Worm (Caenorhabditis elegans) whole organism, L3 larva: Measurements from ENCODE around the gene W01D2.1.

ENCODE experiments used
- ama-1 ChIP-seq: fragments of 150-350 bp; optimal IDR thresholded peaks from 2 replicates; lab custom pipeline; 2018
- ceh-9 ChIP-seq: sonication (generic microtip); optimal IDR thresholded peaks from 2 replicates; lab custom pipeline; 2018; ENCODE audit warnings: missing biosample characterization, missing genetic modification characterization
- egl-27 ChIP-seq: sonication (generic microtip); optimal IDR thresholded peaks from 4 replicates; lab custom pipeline; 2017; ENCODE audit warnings: missing biosample characterization, missing genetic modification reagents, missing genetic modification characterization
- elt-1 ChIP-seq: fragments of 150-350 bp; optimal IDR thresholded peaks from 2 replicates; lab custom pipeline; 2014; ENCODE audit warnings: missing biosample characterization, missing genetic modification characterization
- elt-3 ChIP-seq, 3 experiments: fragments of 150-350 bp in 1 of 3; sonication (generic microtip) in 2 of 3; optimal IDR thresholded peaks; 2 replicates in 2 of 3; 4 replicates in 1 of 3; lab custom pipeline; 2014 to 2017; ENCODE audit warnings: missing biosample characterization in 3 of 3, missing genetic modification characterization in 3 of 3
- fos-1 ChIP-seq: fragments of 150-350 bp; optimal IDR thresholded peaks from 2 replicates; lab custom pipeline; 2014; ENCODE audit warnings: missing biosample characterization, missing genetic modification characterization
- lsy-12 ChIP-seq: sonication (generic microtip); optimal IDR thresholded peaks from 2 replicates; lab custom pipeline; 2016; ENCODE audit warnings: mild to moderate bottlenecking, missing genetic modification characterization, missing compliant biosample characterization
- nfya-1 ChIP-seq: sonication (generic microtip); optimal IDR thresholded peaks from 2 replicates; lab custom pipeline; 2017; ENCODE audit warnings: missing genetic modification characterization, mild to moderate bottlenecking, missing compliant biosample characterization, antibody characterized with exemption, moderate library complexity; ENCODE audit not compliant: insufficient read depth
- nhr-12 ChIP-seq: fragments of 150-350 bp; optimal IDR thresholded peaks from 2 replicates; lab custom pipeline; 2014; ENCODE audit warnings: missing biosample characterization, missing genetic modification characterization
- nhr-23 ChIP-seq: fragments of 150-350 bp; optimal IDR thresholded peaks from 2 replicates; lab custom pipeline; 2014; ENCODE audit warnings: missing biosample characterization, missing genetic modification reagents, missing genetic modification characterization
- nhr-237 ChIP-seq: fragments of 150-350 bp; optimal IDR thresholded peaks from 2 replicates; lab custom pipeline; 2014; ENCODE audit warnings: missing biosample characterization, missing genetic modification characterization
- nhr-25 ChIP-seq: sonication (generic microtip); optimal IDR thresholded peaks from 2 replicates; lab custom pipeline; 2017; ENCODE audit warnings: missing biosample characterization, missing genetic modification characterization
- unc-39 ChIP-seq: sonication (generic microtip); optimal IDR thresholded peaks from 4 replicates; lab custom pipeline; 2017; ENCODE audit warnings: missing biosample characterization, missing genetic modification characterization
- ztf-11 ChIP-seq: fragments of 150-350 bp; optimal IDR thresholded peaks from 2 replicates; lab custom pipeline; 2014; ENCODE audit warnings: missing biosample characterization, missing genetic modification characterization

DNA sequence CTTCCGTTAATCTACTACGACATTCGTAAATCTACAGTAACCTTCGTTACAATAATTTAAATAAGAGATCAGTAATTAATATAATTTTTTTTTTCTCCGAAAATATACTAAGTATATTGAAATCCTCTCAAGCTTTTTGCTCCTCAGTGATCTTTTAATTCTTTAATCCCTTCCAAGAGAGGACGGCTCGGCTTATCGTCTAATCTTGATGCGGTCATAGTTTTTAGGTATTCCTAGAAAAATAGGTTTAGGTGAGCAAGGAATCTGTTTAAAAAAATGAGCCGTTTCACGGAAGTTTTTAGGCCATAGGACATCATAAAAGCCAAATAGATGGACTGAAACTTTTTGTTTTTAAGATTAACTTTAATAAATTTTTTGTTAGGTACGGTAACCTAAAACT is 16.7 kb downstream of the W01D2.1 start:
- TF ChIP-seq ztf-11 (tag; lab: Kevin White, UChicago): no peak
- no peak for TF ChIP-seq nhr-237 (tag; lab: Kevin White, UChicago)
- TF ChIP-seq fos-1 (tag; lab: Kevin White, UChicago): no peak
- no peak for TF ChIP-seq lsy-12 (tag; lab: Kevin White, UChicago)
- TF ChIP-seq elt-1: no peak
- TF ChIP-seq nhr-12 (tag; lab: Kevin White, UChicago): no peak
- no peak for TF ChIP-seq egl-27 (tag; lab: Kevin White, UChicago)
- TF ChIP-seq nfya-1: no peak
- TF ChIP-seq nhr-25: no peak
- TF ChIP-seq ceh-9 (tag; lab: Kevin White, UChicago): no peak
- no peak for TF ChIP-seq elt-3 (tag; optimal IDR thresholded peaks at IDR 0.05; lab: Kevin White, UChicago)
- TF ChIP-seq nhr-23 (tag; lab: Kevin White, UChicago): no peak
- no peak for TF ChIP-seq unc-39 (tag; lab: Kevin White, UChicago)
- TF ChIP-seq ama-1 (lab: Kevin White, UChicago): no peak
